Worm (Caenorhabditis elegans): Measurements from ENCODE around the gene D2007.1.

The D2007.1 gene

ce11 chrIII:8106476-8106875 lies 48.8 kb upstream of the D2007.1 start (continued):
- TF ChIP-seq pat-9 (tag; optimal IDR thresholded peaks at IDR 0.05) (peak; percentile 67), ceh-48 (tag; optimal IDR thresholded peaks at IDR 0.05) (peak; percentile 54), sox-4 (tag; optimal IDR thresholded peaks at IDR 0.05) (peak; percentile 67), ttx-3 (tag; optimal IDR thresholded peaks at IDR 0.05) (peak; percentile 58), fkh-10 (GFP tag; optimal IDR thresholded peaks at IDR 0.05) (peak; percentile 44), eyg-1 (tag; optimal IDR thresholded peaks at IDR 0.05) (peak; percentile 29), ahr-1 (tag; optimal IDR thresholded peaks at IDR 0.05) (peak; percentile 37), dve-1 (tag; optimal IDR thresholded peaks at IDR 0.05) (no peak), pros-1 (tag; optimal IDR thresholded peaks at IDR 0.05) (peak; percentile 34), madf-2 (tag; optimal IDR thresholded peaks at IDR 0.05) (peak; percentile 65), npax-4 (tag; optimal IDR thresholded peaks at IDR 0.05) (peak; percentile 51), K09A11.1 (tag; optimal IDR thresholded peaks at IDR 0.05; ENCODE audit: insufficient read depth) (peak; percentile 53), elt-2 (tag; optimal IDR thresholded peaks at IDR 0.05) (peak; percentile 71), ztf-16 (tag; optimal IDR thresholded peaks at IDR 0.05) (peak; percentile 46), unc-55 (GFP tag; optimal IDR thresholded peaks at IDR 0.05) (no peak), ceh-2 (tag; optimal IDR thresholded peaks at IDR 0.05) (peak; percentile 35), che-1 (tag; optimal IDR thresholded peaks at IDR 0.05) (peak; percentile 75), pag-3 (tag; optimal IDR thresholded peaks at IDR 0.05; ENCODE audit: borderline replicate concordance) (no peak), ceh-24 (tag; optimal IDR thresholded peaks at IDR 0.05) (peak; percentile 35), ceh-18 (tag; optimal IDR thresholded peaks at IDR 0.05) (peak; percentile 73), hlh-6 (tag; optimal IDR thresholded peaks at IDR 0.05) (peak; percentile 83), ceh-34 (tag; optimal IDR thresholded peaks at IDR 0.05) (peak; percentile 79), hlh-15 (tag; optimal IDR thresholded peaks at IDR 0.05) (peak; percentile 1), hlh-30 (tag; optimal IDR thresholded peaks at IDR 0.05; ENCODE audit: insufficient read depth) (no peak), pha-2 (tag; optimal IDR thresholded peaks at IDR 0.05) (peak; percentile 62), ceh-31 (tag; optimal IDR thresholded peaks at IDR 0.05) (peak; percentile 33), nhr-232 (tag; optimal IDR thresholded peaks at IDR 0.05) (peak; percentile 63)

ce11 chrIII:8108490-8108889 lies 46.8 kb upstream of the D2007.1 start, which contains the start of gene C14B9.3:
Gene C14B9.3, plus strand, starts transcription at chrIII:8108790.
- TF ChIP-seq elt-2 (tag; optimal IDR thresholded peaks at IDR 0.05) (no peak), pat-9 (tag; optimal IDR thresholded peaks at IDR 0.05) (no peak), pros-1 (tag; optimal IDR thresholded peaks at IDR 0.05) (no peak), T23F11.4 (GFP tag; optimal IDR thresholded peaks at IDR 0.05) (no peak), ahr-1 (tag; optimal IDR thresholded peaks at IDR 0.05) (no peak), eyg-1 (tag; optimal IDR thresholded peaks at IDR 0.05) (no peak), ceh-30 (tag; optimal IDR thresholded peaks at IDR 0.05) (no peak), tbx-2 (tag; optimal IDR thresholded peaks at IDR 0.05) (no peak), ceh-9 (tag; optimal IDR thresholded peaks at IDR 0.05) (no peak), ceh-48 (tag; optimal IDR thresholded peaks at IDR 0.05) (no peak), hlh-30 (tag; optimal IDR thresholded peaks at IDR 0.05; ENCODE audit: insufficient read depth) (no peak), elt-4 (tag; optimal IDR thresholded peaks at IDR 0.05) (no peak), nhr-11 (tag; optimal IDR thresholded peaks at IDR 0.05) (no peak), sox-4 (tag; optimal IDR thresholded peaks at IDR 0.05) (no peak), unc-42 (tag; optimal IDR thresholded peaks at IDR 0.05) (no peak), lim-6 (tag; optimal IDR thresholded peaks at IDR 0.05) (no peak)

DNA sequence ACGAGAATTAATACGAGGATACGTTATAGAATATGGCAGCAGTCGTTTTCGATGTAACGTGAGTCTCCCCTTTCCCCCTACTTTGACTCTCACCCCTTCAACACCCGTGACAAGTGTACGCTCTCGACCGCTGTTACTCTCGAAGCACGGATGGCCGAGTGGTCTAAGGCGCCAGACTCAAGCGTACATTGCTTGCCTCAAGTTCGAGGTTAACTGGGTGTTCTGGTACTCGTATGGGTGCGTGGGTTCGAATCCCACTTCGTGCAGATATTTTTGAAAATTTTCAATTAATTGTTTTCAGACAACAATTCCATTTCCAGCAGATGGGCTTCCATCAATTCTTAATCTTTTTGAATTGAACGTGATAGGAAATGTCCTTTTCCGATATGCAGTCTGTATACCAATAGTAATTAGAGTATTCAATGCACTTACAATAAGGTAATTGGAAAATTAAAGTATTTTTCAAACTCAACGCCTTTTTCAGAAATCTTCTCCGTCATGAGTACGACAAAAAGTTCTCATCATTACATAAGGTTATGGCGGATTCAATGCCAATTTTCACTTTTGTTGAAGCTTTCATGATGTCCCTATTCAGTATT lies 45.7 kb upstream of the D2007.1 start:
- TF ChIP-seq C08G9.2 (tag; optimal IDR thresholded peaks at IDR 0.05) = peak; percentile 58
- TF ChIP-seq Y22D7AL.16 (tag; optimal IDR thresholded peaks at IDR 0.05) = peak; percentile 30
- TF ChIP-seq fax-1 (tag; optimal IDR thresholded peaks at IDR 0.05) = peak; percentile 69
- TF ChIP-seq ttx-3 (tag; optimal IDR thresholded peaks at IDR 0.05) = peak; percentile 66
- TF ChIP-seq tbx-2 (tag; optimal IDR thresholded peaks at IDR 0.05) = peak; percentile 72
- TF ChIP-seq pqm-1 (tag; optimal IDR thresholded peaks at IDR 0.05) = peak; percentile 22
- no peak for TF ChIP-seq ceh-9 (tag; optimal IDR thresholded peaks at IDR 0.05)
- TF ChIP-seq pha-2 (tag; optimal IDR thresholded peaks at IDR 0.05) = peak; percentile 43
- TF ChIP-seq ets-4 (tag; optimal IDR thresholded peaks at IDR 0.05) = no peak
- peak; percentile 88 for TF ChIP-seq ref-2 (tag; optimal IDR thresholded peaks at IDR 0.05)
- peak; percentile 23 for TF ChIP-seq ceh-14 (tag; optimal IDR thresholded peaks at IDR 0.05)
- TF ChIP-seq mec-3 (tag; optimal IDR thresholded peaks at IDR 0.05; ENCODE audit: borderline replicate concordance) = no peak
- TF ChIP-seq ceh-2 (tag; optimal IDR thresholded peaks at IDR 0.05) = peak; percentile 73
- TF ChIP-seq pha-4 (tag; optimal IDR thresholded peaks at IDR 0.05) = no peak
- TF ChIP-seq fkh-10 (GFP tag; optimal IDR thresholded peaks at IDR 0.05) = peak; percentile 41
- TF ChIP-seq pax-1 (tag; optimal IDR thresholded peaks at IDR 0.05) = no peak
- peak; percentile 58 for TF ChIP-seq hlh-15 (tag; optimal IDR thresholded peaks at IDR 0.05)
- TF ChIP-seq ceh-45 (GFP tag; IDR thresholded peaks at IDR 0.05) = peak; percentile 53; the same call in 1 of the 2 replicates
- peak; percentile 80 for TF ChIP-seq ztf-16 (tag; optimal IDR thresholded peaks at IDR 0.05)
- peak; percentile 71 for TF ChIP-seq sox-2 (GFP tag; IDR thresholded peaks at IDR 0.05)
- TF ChIP-seq hlh-30 (tag; optimal IDR thresholded peaks at IDR 0.05; ENCODE audit: insufficient read depth) = peak; percentile 65
- peak; percentile 32 for TF ChIP-seq tbx-7 (tag; optimal IDR thresholded peaks at IDR 0.05)
- TF ChIP-seq madf-2 (tag; optimal IDR thresholded peaks at IDR 0.05) = peak; percentile 75

Data from whole organism, late embryonic.